Fruit fly (Drosophila melanogaster): Measurements from ENCODE around the gene Or85e.

The Or85e gene

dm6 chr3R:8642376-8642966, 6.8 kb upstream of the Or85e start (continued):
- no peak for TF ChIP-seq CG18619 (GFP tag; optimal IDR thresholded peaks at IDR 0.05)
- no peak for TF ChIP-seq CG14965 (GFP tag; optimal IDR thresholded peaks at IDR 0.05; ENCODE audit: borderline replicate concordance)
- peak; percentile 63; the same call in 2 of the 3 replicates for TF ChIP-seq CG34224 (GFP tag; IDR thresholded peaks at IDR 0.05; ENCODE audit: partially characterized antibody)
- TF ChIP-seq CG7786 (GFP tag; optimal IDR thresholded peaks at IDR 0.05), result no peak
- no peak for TF ChIP-seq az2 (GFP tag; optimal IDR thresholded peaks at IDR 0.05)
- no peak for TF ChIP-seq Side (GFP tag; optimal IDR thresholded peaks at IDR 0.05)
- TF ChIP-seq CG1024 (GFP tag; IDR thresholded peaks at IDR 0.05), result no peak
- peak; percentile 13 for TF ChIP-seq CG11504 (tag; optimal IDR thresholded peaks at IDR 0.05)
- peak; percentile 9 for TF ChIP-seq CG2678 (tag; optimal IDR thresholded peaks at IDR 0.05)
- TF ChIP-seq CG12391 (tag; optimal IDR thresholded peaks at IDR 0.05), result no peak
- TF ChIP-seq ken (GFP tag; IDR thresholded peaks at IDR 0.05), result no peak
- no peak for TF ChIP-seq CG8359 (GFP tag; optimal IDR thresholded peaks at IDR 0.05; ENCODE audit: borderline replicate concordance)
- no peak for TF ChIP-seq Max (GFP tag; optimal IDR thresholded peaks at IDR 0.05)
- TF ChIP-seq row (GFP tag; IDR thresholded peaks at IDR 0.05), result no peak
- no peak for TF ChIP-seq CG30431 (GFP tag; optimal IDR thresholded peaks at IDR 0.05)
- TF ChIP-seq Dad (GFP tag; optimal IDR thresholded peaks at IDR 0.05), result no peak
- no peak for TF ChIP-seq CG6689 (GFP tag; IDR thresholded peaks at IDR 0.05)
- no peak for TF ChIP-seq bsh (GFP tag; optimal IDR thresholded peaks at IDR 0.05)
- peak; percentile 98 for TF ChIP-seq Bdp1 (GFP tag; optimal IDR thresholded peaks at IDR 0.05)
- TF ChIP-seq bcd (GFP tag; optimal IDR thresholded peaks at IDR 0.05), result no peak
- no peak for TF ChIP-seq al (GFP tag; IDR thresholded peaks at IDR 0.05)
- no peak for TF ChIP-seq CG11695 (GFP tag; IDR thresholded peaks at IDR 0.05)
- no peak for TF ChIP-seq CG15696 (tag; optimal IDR thresholded peaks at IDR 0.05)
- no peak for TF ChIP-seq kah (GFP tag; optimal IDR thresholded peaks at IDR 0.05)
- no peak for TF ChIP-seq odd (GFP tag; optimal IDR thresholded peaks at IDR 0.05)
- TF ChIP-seq nerfin-2 (GFP tag; IDR thresholded peaks at IDR 0.05; ENCODE audit: partially characterized antibody), result peak; percentile 44; the same call in 1 of the 2 replicates
- TF ChIP-seq Gsc (GFP tag; IDR thresholded peaks at IDR 0.05), result no peak
- no peak for TF ChIP-seq CG3838 (GFP tag; optimal IDR thresholded peaks at IDR 0.05)
- no peak for TF ChIP-seq Dek (tag; optimal IDR thresholded peaks at IDR 0.05)
- TF ChIP-seq sqz (GFP tag; optimal IDR thresholded peaks at IDR 0.05), result no peak
- TF ChIP-seq NC2β (GFP tag; optimal IDR thresholded peaks at IDR 0.05), result no peak
- no peak for TF ChIP-seq CG2875 (GFP tag; optimal IDR thresholded peaks at IDR 0.05)
- no peak for TF ChIP-seq sima (GFP tag; optimal IDR thresholded peaks at IDR 0.05)
- no peak for TF ChIP-seq repo (GFP tag; optimal IDR thresholded peaks at IDR 0.05)
- TF ChIP-seq Hmx (GFP tag; optimal IDR thresholded peaks at IDR 0.05), result no peak
- TF ChIP-seq CG16863 (GFP tag; optimal IDR thresholded peaks at IDR 0.05), result no peak
- TF ChIP-seq otp (GFP tag; IDR thresholded peaks at IDR 0.05), result no peak
- TF ChIP-seq CG10321 (GFP tag; IDR thresholded peaks at IDR 0.05), result no peak
- TF ChIP-seq dpn (GFP tag; optimal IDR thresholded peaks at IDR 0.05), result no peak
- TF ChIP-seq CG3407 (GFP tag; optimal IDR thresholded peaks at IDR 0.05), result no peak
- no peak for TF ChIP-seq CG4730 (GFP tag; IDR thresholded peaks at IDR 0.05)
- no peak for TF ChIP-seq da (GFP tag; optimal IDR thresholded peaks at IDR 0.05)
- TF ChIP-seq seq (GFP tag; IDR thresholded peaks at IDR 0.05), result no peak
- no peak for TF ChIP-seq CG11560 (tag; IDR thresholded peaks at IDR 0.05)
- no peak for TF ChIP-seq en (GFP tag; optimal IDR thresholded peaks at IDR 0.05)
- TF ChIP-seq CG9817 (tag; optimal IDR thresholded peaks at IDR 0.05), result no peak
- no peak for TF ChIP-seq Xbp1 (GFP tag; optimal IDR thresholded peaks at IDR 0.05)
- no peak for TF ChIP-seq CG31441 (GFP tag; IDR thresholded peaks at IDR 0.05)
- TF ChIP-seq CG4282 (GFP tag; optimal IDR thresholded peaks at IDR 0.05), result no peak
- no peak for TF ChIP-seq h (optimal IDR thresholded peaks at IDR 0.05)
- TF ChIP-seq Poxn (GFP tag; IDR thresholded peaks at IDR 0.05), result no peak
- TF ChIP-seq CG6854 (GFP tag; optimal IDR thresholded peaks at IDR 0.05), result no peak

Measured in whole organism, embryonic.